Worm (Caenorhabditis elegans) whole organism, L4/young adult: ENCODE measurements around the gene R05A10.7.

ENCODE experiments used
- W03F9.2 ChIP-seq: fragments of 150-350 bp; optimal IDR thresholded peaks from 2 replicates; lab custom pipeline; 2014; ENCODE audit warnings: missing biosample characterization, missing genetic modification characterization
- him-1 ChIP-seq: sonication (generic microtip); optimal IDR thresholded peaks from 2 replicates; lab custom pipeline; 2016; ENCODE audit warnings: missing genotype, missing genetic modification reagents, missing genetic modification characterization, missing compliant biosample characterization

DNA sequence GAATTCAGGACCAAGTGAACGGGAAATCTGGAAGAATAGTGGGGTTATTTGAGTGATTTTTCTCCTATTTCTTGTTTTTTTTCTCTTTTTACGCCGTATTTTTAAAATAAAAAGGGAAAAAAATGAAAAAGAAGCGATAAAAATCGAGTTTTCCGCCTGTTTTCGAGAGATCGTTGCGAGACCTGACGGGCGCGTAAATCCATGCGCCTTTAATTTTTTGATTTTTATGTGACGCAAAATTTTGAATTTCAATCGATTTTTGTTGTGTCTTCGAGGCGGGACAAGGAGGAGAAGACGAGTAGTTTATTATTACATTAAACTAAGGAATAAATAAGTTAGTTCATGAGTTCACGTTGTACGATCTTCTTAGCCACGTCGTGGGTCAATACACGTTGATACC, 49.1 kb downstream of the R05A10.7 start:
- TF ChIP-seq W03F9.2 (tag; lab: Kevin White, UChicago) (no peak), him-1 (tag; lab: Kevin White, UChicago) (no peak)
